Worm (Caenorhabditis elegans) whole organism, L2 larva: Measurements from ENCODE around the gene sym-1.

Experiments used
- fos-1 ChIP-seq: fragments of 150-350 bp; optimal IDR thresholded peaks from 2 replicates; lab custom pipeline; 2014; ENCODE audit warnings: missing biosample characterization, missing genetic modification characterization
- lsy-2 ChIP-seq, 2 experiments: fragments of 150-350 bp in 1 of 2; sonication (generic microtip) in 1 of 2; optimal IDR thresholded peaks; 2 replicates each; lab custom pipeline; 2014 to 2017; ENCODE audit warnings: missing biosample characterization in 2 of 2, missing genetic modification characterization in 2 of 2
- mdl-1 ChIP-seq, 2 experiments: fragments of 150-350 bp in 1 of 2; sonication (generic microtip) in 1 of 2; optimal IDR thresholded peaks; 2 replicates each; lab custom pipeline; 2017; ENCODE audit warnings: missing biosample characterization in 2 of 2, missing genetic modification characterization in 2 of 2
- nhr-237 ChIP-seq: fragments of 150-350 bp; optimal IDR thresholded peaks from 2 replicates; lab custom pipeline; 2014; ENCODE audit warnings: missing biosample characterization, missing genetic modification characterization
- peb-1 ChIP-seq: fragments of 150-350 bp; optimal IDR thresholded peaks from 2 replicates; lab custom pipeline; 2014; ENCODE audit warnings: missing biosample characterization, missing genetic modification characterization

DNA sequence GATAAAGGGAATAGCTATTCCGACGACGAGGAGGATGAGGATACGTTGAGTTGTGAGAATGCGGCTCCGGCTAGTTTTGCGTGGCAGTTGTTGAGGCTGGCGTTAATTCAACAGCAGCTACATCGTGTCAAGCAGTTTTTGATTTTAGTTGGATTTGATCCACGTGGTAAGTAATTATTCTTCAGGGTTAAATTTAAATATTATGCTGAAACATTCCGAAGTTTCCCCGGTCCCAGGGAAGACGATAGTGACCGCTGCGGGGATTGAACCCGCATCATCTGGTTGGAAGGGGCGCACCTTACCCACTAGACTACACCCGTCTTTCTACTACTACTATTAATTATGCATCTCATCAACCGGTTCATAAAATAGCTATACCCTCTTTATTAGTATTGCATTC, 39.8 kb downstream of the sym-1 start:
- no peak for TF ChIP-seq mdl-1 (tag; optimal IDR thresholded peaks at IDR 0.05; lab: Kevin White, UChicago)
- no peak for TF ChIP-seq lsy-2 (tag; optimal IDR thresholded peaks at IDR 0.05; lab: Kevin White, UChicago)
- no peak for TF ChIP-seq fos-1 (tag; lab: Kevin White, UChicago)
- no peak for TF ChIP-seq nhr-237 (tag; lab: Kevin White, UChicago)
- TF ChIP-seq peb-1, result no peak
